Fruit fly (Drosophila melanogaster): ENCODE results near the gene CG7044.

The CG7044 gene

DNA sequence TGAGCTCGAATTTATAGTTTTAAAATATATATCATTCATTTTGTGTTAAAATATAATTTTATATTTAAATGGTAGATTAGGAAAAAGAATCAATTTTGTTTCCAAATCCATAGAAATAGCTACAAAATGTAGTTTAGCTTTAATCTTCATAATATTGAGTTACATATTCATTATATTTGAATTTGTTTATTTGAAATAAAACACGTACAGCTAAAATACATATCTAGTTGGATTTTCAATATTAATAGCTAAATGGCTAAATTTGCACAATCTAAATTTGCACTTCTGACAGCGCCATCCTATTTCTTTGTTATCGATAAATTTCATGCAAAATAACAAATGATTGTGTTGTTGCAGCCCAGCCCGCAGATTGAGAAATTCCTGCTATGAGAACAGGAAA lies 32.4 kb upstream of the CG7044 start, which contains the start of gene Usp8 (continued):
- 0 out of 3 replicates have a peak, but pooled peaks have one; percentile 40 for TF ChIP-seq dysf (GFP tag; IDR thresholded peaks at IDR 0.05)
- peak; percentile 65 for TF ChIP-seq Dref (GFP tag; IDR thresholded peaks at IDR 0.05)
- no peak for TF ChIP-seq CG12219 (GFP tag; optimal IDR thresholded peaks at IDR 0.05)
- peak; percentile 62 for TF ChIP-seq CG13775 (GFP tag; optimal IDR thresholded peaks at IDR 0.05)
- no peak for TF ChIP-seq CG6683 (GFP tag; optimal IDR thresholded peaks at IDR 0.05)
- TF ChIP-seq ap (GFP tag; IDR thresholded peaks at IDR 0.05): no peak
- peak; percentile 25 for TF ChIP-seq CG12104 (GFP tag; optimal IDR thresholded peaks at IDR 0.05)
- TF ChIP-seq Abd-B (GFP tag; optimal IDR thresholded peaks at IDR 0.05): peak; percentile 28
- no peak for TF ChIP-seq CG1233 (GFP tag; optimal IDR thresholded peaks at IDR 0.05)
- TF ChIP-seq CG17802 (tag; optimal IDR thresholded peaks at IDR 0.05): no peak
- peak in 1 of 2 experiments; percentile 74 for TF ChIP-seq crp (GFP tag; optimal IDR thresholded peaks at IDR 0.05)
- TF ChIP-seq NK7.1 (GFP tag; optimal IDR thresholded peaks at IDR 0.05): no peak
- no peak for TF ChIP-seq psq (GFP tag; optimal IDR thresholded peaks at IDR 0.05)
- peak; percentile 42 for TF ChIP-seq CG9727 (GFP tag; optimal IDR thresholded peaks at IDR 0.05)
- TF ChIP-seq CG12299 (tag; optimal IDR thresholded peaks at IDR 0.05): no peak
- peak; percentile 54 for TF ChIP-seq Nf-YC (tag; optimal IDR thresholded peaks at IDR 0.05)
- no peak for TF ChIP-seq trh (GFP tag; optimal IDR thresholded peaks at IDR 0.05)

- peak in 1 of 2 experiments; percentile 77 for TF ChIP-seq crp (GFP tag; optimal IDR thresholded peaks at IDR 0.05)
- TF ChIP-seq CG17912 (GFP tag; optimal IDR thresholded peaks at IDR 0.05): no peak
- TF ChIP-seq CG8359 (GFP tag; optimal IDR thresholded peaks at IDR 0.05; ENCODE audit: borderline replicate concordance): no peak
- TF ChIP-seq MBD-R2 (GFP tag; IDR thresholded peaks at IDR 0.05): peak; percentile 69; the same call in 1 of the 2 replicates
- TF ChIP-seq CG17385 (GFP tag; optimal IDR thresholded peaks at IDR 0.05): no peak
- TF ChIP-seq MESR4 (GFP tag; optimal IDR thresholded peaks at IDR 0.05): peak; percentile 62
- peak; percentile 65 for TF ChIP-seq Elba2 (GFP tag; optimal IDR thresholded peaks at IDR 0.05)
Observed at dm6 chr3R:21133517-21133916, 32.0 kb upstream of the CG7044 start, which contains the start of gene Trm7-34. Gene Trm7-34 (minus strand): TSS chr3R:21133881.

DNA sequence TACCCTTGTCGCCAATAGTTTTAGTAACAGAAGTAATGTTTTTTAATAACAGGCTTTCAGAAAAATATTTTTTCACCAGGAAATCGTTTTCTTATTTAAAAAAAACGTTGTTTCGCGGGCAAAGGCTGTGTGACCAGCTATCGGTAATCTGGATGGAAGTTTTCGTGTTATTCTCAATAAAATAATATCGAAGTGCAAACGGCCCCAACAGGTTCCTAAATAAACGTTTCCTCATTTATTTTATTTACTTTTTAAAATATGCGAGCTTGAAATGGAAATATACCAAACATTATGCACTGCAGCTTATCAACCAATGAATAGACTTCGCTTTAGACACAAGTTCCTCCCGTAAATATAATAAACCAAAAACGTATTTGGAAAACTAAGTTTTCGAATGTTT lies 28.5 kb upstream of the CG7044 start, which contains the start of gene Ice2:
Ice2 (plus strand) TSS at position 167 of the 400 bp plus-strand sequence.
- TF ChIP-seq sob (GFP tag; IDR thresholded peaks at IDR 0.05) (peak; percentile 38), ranshi (GFP tag; IDR thresholded peaks at IDR 0.05) (no peak), fd102C (GFP tag; optimal IDR thresholded peaks at IDR 0.05) (no peak), rib (GFP tag; IDR thresholded peaks at IDR 0.05) (no peak), wor (GFP tag; IDR thresholded peaks at IDR 0.05) (no peak), cato (GFP tag; optimal IDR thresholded peaks at IDR 0.05; ENCODE audit: borderline replicate concordance) (no peak), Doc2 (GFP tag; IDR thresholded peaks at IDR 0.05) (no peak), zfh2 (GFP tag; optimal IDR thresholded peaks at IDR 0.05) (no peak), sens (GFP tag) (peak; percentile 74), CG10979 (tag; optimal IDR thresholded peaks at IDR 0.05) (peak; percentile 5), CG13894 (tag; optimal IDR thresholded peaks at IDR 0.05) (no peak), CG34422 (GFP tag; IDR thresholded peaks at IDR 0.05) (no peak), NFAT (GFP tag; IDR thresholded peaks at IDR 0.05) (no peak), fru (optimal IDR thresholded peaks at IDR 0.05) (no peak), ken (GFP tag; IDR thresholded peaks at IDR 0.05) (no peak), CG7928 (GFP tag; optimal IDR thresholded peaks at IDR 0.05) (no peak), Ada2b (GFP tag; IDR thresholded peaks at IDR 0.05) (no peak), Med (GFP tag) (peak; percentile 76), CG5953 (GFP tag; IDR thresholded peaks at IDR 0.05) (no peak), abd-A (tag; optimal IDR thresholded peaks at IDR 0.05) (no peak), CG9817 (tag; optimal IDR thresholded peaks at IDR 0.05) (no peak), Camta (GFP tag; optimal IDR thresholded peaks at IDR 0.05) (no peak), CG9797 (GFP tag; optimal IDR thresholded peaks at IDR 0.05) (peak; percentile 63), Jarid2 (GFP tag; optimal IDR thresholded peaks at IDR 0.05) (no peak), PHDP (tag; optimal IDR thresholded peaks at IDR 0.05) (peak; percentile 10), Taf1 (GFP tag; IDR thresholded peaks at IDR 0.05) (no peak), hbn (GFP tag; IDR thresholded peaks at IDR 0.05; ENCODE audit: partially characterized antibody) (no peak)
